Worm (Caenorhabditis elegans) whole organism, midembryonic: ENCODE measurements around the gene Y105C5B.17.

ENCODE experiments used
- klf-2 ChIP-seq: fragments of 200-800 bp; sonication (Bioruptor generic); conservative IDR thresholded peaks from 2 replicates; pipeline ENCODE4 v1.3.6; 2022; ENCODE audit warnings: missing genetic modification reagents, missing genetic modification characterization, missing compliant biosample characterization
- ztf-23 ChIP-seq: fragments of 200-800 bp; sonication (Bioruptor generic); IDR thresholded peaks from 2 replicates; pipeline ENCODE4 v1.3.6; 2022; ENCODE audit warnings: missing genetic modification reagents, missing genetic modification characterization, missing compliant biosample characterization

DNA sequence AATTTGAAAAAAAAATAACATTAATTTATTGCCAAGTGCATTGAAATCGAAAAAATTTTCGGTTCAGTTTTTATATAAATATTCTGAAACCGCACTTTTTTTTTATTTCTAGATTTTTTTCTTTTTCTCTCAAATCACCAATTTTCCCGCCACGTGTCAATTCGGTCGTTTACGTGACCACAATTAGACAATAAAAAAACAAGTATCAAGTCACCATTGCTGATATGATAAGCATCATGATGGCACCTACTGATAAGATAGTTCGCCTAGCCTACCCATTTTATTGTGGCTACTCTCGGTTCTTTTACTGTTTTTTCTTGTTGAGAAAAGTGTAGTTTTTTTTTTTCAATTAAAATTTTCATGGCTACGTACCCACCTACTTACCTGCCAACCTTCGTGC is 33.1 kb upstream of the Y105C5B.17 start:
- TF ChIP-seq klf-2 (GFP tag; lab: Robert Waterston, UW) (no peak), ztf-23 (no peak)
